Worm (Caenorhabditis elegans) whole organism, late embryonic: Measurements from ENCODE around the gene mpst-3.

Source experiments
- C08G9.2 ChIP-seq: sonication (generic microtip); optimal IDR thresholded peaks from 2 replicates; lab custom pipeline; 2016; ENCODE audit warnings: mild to moderate bottlenecking, missing genetic modification characterization, moderate library complexity, missing compliant biosample characterization
- ahr-1 ChIP-seq: sonication (generic microtip); optimal IDR thresholded peaks from 2 replicates; lab custom pipeline; 2016; ENCODE audit warnings: missing genetic modification characterization, missing compliant biosample characterization
- ama-1 ChIP-seq: fragments of 150-350 bp; optimal IDR thresholded peaks from 2 replicates; lab custom pipeline; 2014
- ceh-14 ChIP-seq: sonication (generic microtip); optimal IDR thresholded peaks from 2 replicates; lab custom pipeline; 2016; ENCODE audit warnings: missing genotype, missing genetic modification characterization, missing compliant biosample characterization
- ceh-18 ChIP-seq: sonication (generic microtip); optimal IDR thresholded peaks from 2 replicates; lab custom pipeline; 2016; ENCODE audit warnings: missing genetic modification characterization, missing compliant biosample characterization
- ceh-19 ChIP-seq: fragments of 200-800 bp; sonication (Bioruptor generic); optimal IDR thresholded peaks from 2 replicates; lab custom pipeline; 2018; ENCODE audit warnings: mild to moderate bottlenecking, missing genetic modification characterization, missing compliant biosample characterization
- ceh-22 ChIP-seq: sonication (generic microtip); optimal IDR thresholded peaks from 2 replicates; lab custom pipeline; 2017; ENCODE audit warnings: missing biosample characterization, missing genetic modification characterization
- ceh-24 ChIP-seq: sonication (generic microtip); optimal IDR thresholded peaks from 2 replicates; lab custom pipeline; 2016; ENCODE audit warnings: mild to moderate bottlenecking, missing genetic modification characterization, missing compliant biosample characterization
- ceh-34 ChIP-seq: sonication (generic microtip); optimal IDR thresholded peaks from 2 replicates; lab custom pipeline; 2016; ENCODE audit warnings: mild to moderate bottlenecking, missing genetic modification characterization, missing compliant biosample characterization
- ceh-48 ChIP-seq: sonication (generic microtip); optimal IDR thresholded peaks from 2 replicates; lab custom pipeline; 2016; ENCODE audit warnings: missing genetic modification characterization, inconsistent platforms, missing compliant biosample characterization
- ceh-6 ChIP-seq: fragments of 200-800 bp; sonication (Bioruptor generic); optimal IDR thresholded peaks from 2 replicates; lab custom pipeline; 2018; ENCODE audit warnings: mild to moderate bottlenecking, missing genetic modification characterization, missing compliant biosample characterization
- ceh-9 ChIP-seq: sonication (generic microtip); optimal IDR thresholded peaks from 2 replicates; lab custom pipeline; 2016; ENCODE audit warnings: mild to moderate bottlenecking, missing genetic modification characterization, inconsistent platforms, missing compliant biosample characterization
- che-1 ChIP-seq: sonication (generic microtip); optimal IDR thresholded peaks from 2 replicates; lab custom pipeline; 2016; ENCODE audit warnings: mild to moderate bottlenecking, missing genetic modification characterization, missing compliant biosample characterization
- dmd-4 ChIP-seq: sonication (generic microtip); optimal IDR thresholded peaks from 2 replicates; lab custom pipeline; 2016; ENCODE audit warnings: borderline replicate concordance, missing genetic modification characterization, missing compliant biosample characterization
- dve-1 ChIP-seq: sonication (generic microtip); optimal IDR thresholded peaks from 2 replicates; lab custom pipeline; 2017; ENCODE audit warnings: antibody characterized with exemption, mild to moderate bottlenecking, missing genetic modification characterization, missing compliant biosample characterization
- elt-2 ChIP-seq: sonication (generic microtip); optimal IDR thresholded peaks from 2 replicates; lab custom pipeline; 2016; ENCODE audit warnings: missing genetic modification reagents, missing genetic modification characterization, missing compliant biosample characterization
- ets-4 ChIP-seq: sonication (generic microtip); optimal IDR thresholded peaks from 2 replicates; lab custom pipeline; 2016; ENCODE audit warnings: missing genetic modification characterization, missing compliant biosample characterization
- eyg-1 ChIP-seq: sonication (generic microtip); optimal IDR thresholded peaks from 2 replicates; lab custom pipeline; 2016; ENCODE audit warnings: missing genotype, missing genetic modification characterization, missing compliant biosample characterization
- fax-1 ChIP-seq: sonication (generic microtip); optimal IDR thresholded peaks from 2 replicates; lab custom pipeline; 2016; ENCODE audit warnings: missing genotype, missing genetic modification characterization, missing compliant biosample characterization
- fkh-10 ChIP-seq: fragments of 150-350 bp; optimal IDR thresholded peaks from 2 replicates; lab custom pipeline; 2014; ENCODE audit warnings: missing biosample characterization, missing genetic modification reagents, missing genetic modification characterization
- fkh-6 ChIP-seq: sonication (generic microtip); optimal IDR thresholded peaks from 2 replicates; lab custom pipeline; 2016; ENCODE audit warnings: missing genetic modification characterization, missing compliant biosample characterization
- gmeb-2 ChIP-seq: sonication (generic microtip); optimal IDR thresholded peaks from 2 replicates; lab custom pipeline; 2016; ENCODE audit warnings: missing genetic modification characterization, inconsistent platforms, missing compliant biosample characterization
- hlh-13 ChIP-seq: fragments of 200-800 bp; sonication (Bioruptor generic); optimal IDR thresholded peaks from 2 replicates; lab custom pipeline; 2018; ENCODE audit warnings: mild to moderate bottlenecking, missing genetic modification characterization, missing compliant biosample characterization
- lin-11 ChIP-seq: fragments of 200-800 bp; sonication (Bioruptor generic); optimal IDR thresholded peaks from 2 replicates; lab custom pipeline; 2018; ENCODE audit warnings: mild to moderate bottlenecking, missing genetic modification characterization, missing compliant biosample characterization
- madf-2 ChIP-seq: sonication (generic microtip); optimal IDR thresholded peaks from 2 replicates; lab custom pipeline; 2017; ENCODE audit warnings: missing genetic modification characterization, missing compliant biosample characterization
- nhr-232 ChIP-seq: sonication (generic microtip); optimal IDR thresholded peaks from 2 replicates; lab custom pipeline; 2016; ENCODE audit warnings: missing genetic modification characterization, missing compliant biosample characterization
- pat-9 ChIP-seq: fragments of 200-800 bp; sonication (Bioruptor generic); optimal IDR thresholded peaks from 2 replicates; lab custom pipeline; 2018; ENCODE audit warnings: mild to moderate bottlenecking, missing genetic modification characterization, moderate library complexity, missing compliant biosample characterization
- pax-1 ChIP-seq: fragments of 150-350 bp; optimal IDR thresholded peaks from 2 replicates; lab custom pipeline; 2014; ENCODE audit warnings: missing biosample characterization, missing genetic modification characterization
- pha-4 ChIP-seq: fragments of 150-350 bp; optimal IDR thresholded peaks from 2 replicates; lab custom pipeline; 2018; ENCODE audit warnings: missing biosample characterization, missing genetic modification reagents, missing genetic modification characterization
- pqm-1 ChIP-seq: sonication (generic microtip); optimal IDR thresholded peaks from 2 replicates; lab custom pipeline; 2016; ENCODE audit warnings: missing genetic modification characterization, missing compliant biosample characterization
- syd-9 ChIP-seq: sonication (generic microtip); optimal IDR thresholded peaks from 2 replicates; lab custom pipeline; 2016; ENCODE audit warnings: mild to moderate bottlenecking, missing genetic modification characterization, moderate library complexity, missing compliant biosample characterization
- tbx-2 ChIP-seq: sonication (generic microtip); optimal IDR thresholded peaks from 2 replicates; lab custom pipeline; 2016; ENCODE audit warnings: missing genetic modification characterization, missing compliant biosample characterization
- tbx-7 ChIP-seq: sonication (generic microtip); optimal IDR thresholded peaks from 2 replicates; lab custom pipeline; 2016; ENCODE audit warnings: missing genotype, missing genetic modification characterization, missing compliant biosample characterization
- ttx-3 ChIP-seq: sonication (generic microtip); optimal IDR thresholded peaks from 2 replicates; lab custom pipeline; 2016; ENCODE audit warnings: missing genetic modification reagents, missing genetic modification characterization, missing compliant biosample characterization
- unc-42 ChIP-seq: sonication (generic microtip); optimal IDR thresholded peaks from 2 replicates; lab custom pipeline; 2016; ENCODE audit warnings: missing genotype, missing genetic modification characterization, missing compliant biosample characterization
- unc-55 ChIP-seq: sonication (generic microtip); optimal IDR thresholded peaks from 2 replicates; lab custom pipeline; 2017; ENCODE audit warnings: missing biosample characterization, missing genetic modification reagents, missing genetic modification characterization
- unc-86 ChIP-seq: sonication (generic microtip); optimal IDR thresholded peaks from 2 replicates; lab custom pipeline; 2016; ENCODE audit warnings: missing genetic modification characterization, missing compliant biosample characterization
- zip-5 ChIP-seq: sonication (generic microtip); optimal IDR thresholded peaks from 2 replicates; lab custom pipeline; 2016; ENCODE audit warnings: missing genetic modification characterization, missing compliant biosample characterization

Gene mpst-3

DNA sequence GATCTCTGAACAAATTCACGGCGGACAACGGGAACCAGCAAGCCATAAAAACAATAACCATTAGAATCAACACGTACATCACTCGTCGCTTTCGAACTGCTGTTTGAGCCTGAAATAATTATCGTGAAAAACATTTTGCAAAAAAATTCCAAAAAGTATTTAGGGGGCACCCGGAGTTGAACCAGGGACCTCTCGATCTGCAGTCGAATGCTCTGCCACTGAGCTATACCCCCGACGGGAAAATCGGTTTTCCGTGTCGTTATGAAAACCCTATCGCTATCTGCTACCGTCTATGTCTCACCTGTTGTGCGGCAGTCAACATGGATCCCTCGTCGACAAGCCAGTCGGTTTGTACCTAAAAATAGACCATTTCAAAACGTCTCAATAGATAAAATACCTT is 39.8 kb upstream of the mpst-3 start (continued):
- TF ChIP-seq elt-2 (tag; lab: Kevin White, UChicago): peak; percentile 33
- TF ChIP-seq fax-1 (tag; lab: Kevin White, UChicago): peak; percentile 23
- TF ChIP-seq gmeb-2 (tag; lab: Kevin White, UChicago): peak; percentile 44

DNA sequence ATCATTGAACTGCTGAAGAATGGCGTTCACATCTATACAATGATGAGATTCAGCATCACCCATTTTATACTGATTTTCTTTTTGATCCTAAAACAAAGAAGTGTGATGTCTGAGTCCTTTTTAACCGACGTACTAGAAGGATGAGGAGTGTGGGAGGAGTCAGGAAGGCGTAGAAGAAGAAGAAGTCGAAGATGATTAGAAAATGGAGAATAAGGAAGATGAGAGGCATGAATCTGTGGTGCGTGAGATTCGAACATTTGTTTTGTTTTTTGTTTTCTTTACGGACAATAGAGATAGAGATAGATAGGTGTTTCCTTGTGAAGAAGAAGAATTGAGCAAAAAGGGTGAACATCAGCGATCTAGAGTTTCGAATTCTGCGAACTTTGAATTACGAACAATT is 36.9 kb upstream of the mpst-3 start, which contains the start of gene npr-13:
Gene npr-13, minus strand, starts transcription at position 101 of the 400 bp plus-strand sequence.
- no peak for TF ChIP-seq unc-86 (tag; lab: Kevin White, UChicago)
- no peak for TF ChIP-seq syd-9 (tag; lab: Kevin White, UChicago)
- no peak for TF ChIP-seq ceh-6 (GFP tag; lab: Kevin White, UChicago)
- TF ChIP-seq ceh-19: no peak
- TF ChIP-seq nhr-232 (tag; lab: Kevin White, UChicago): no peak
- TF ChIP-seq ceh-34 (tag; lab: Kevin White, UChicago): no peak
- TF ChIP-seq zip-5 (tag; lab: Kevin White, UChicago): no peak
- no peak for TF ChIP-seq ceh-22 (tag; lab: Kevin White, UChicago)
- no peak for TF ChIP-seq ceh-14 (tag; lab: Kevin White, UChicago)
- no peak for TF ChIP-seq che-1 (tag; lab: Kevin White, UChicago)
- TF ChIP-seq fkh-6 (tag; lab: Kevin White, UChicago): no peak
- TF ChIP-seq elt-2 (tag; lab: Kevin White, UChicago): no peak
- no peak for TF ChIP-seq tbx-2
- TF ChIP-seq ceh-48 (tag; lab: Kevin White, UChicago): no peak
- no peak for TF ChIP-seq fax-1 (tag; lab: Kevin White, UChicago)
- TF ChIP-seq gmeb-2 (tag; lab: Kevin White, UChicago): no peak
- TF ChIP-seq, all 69 proteins: peak for 0

DNA sequence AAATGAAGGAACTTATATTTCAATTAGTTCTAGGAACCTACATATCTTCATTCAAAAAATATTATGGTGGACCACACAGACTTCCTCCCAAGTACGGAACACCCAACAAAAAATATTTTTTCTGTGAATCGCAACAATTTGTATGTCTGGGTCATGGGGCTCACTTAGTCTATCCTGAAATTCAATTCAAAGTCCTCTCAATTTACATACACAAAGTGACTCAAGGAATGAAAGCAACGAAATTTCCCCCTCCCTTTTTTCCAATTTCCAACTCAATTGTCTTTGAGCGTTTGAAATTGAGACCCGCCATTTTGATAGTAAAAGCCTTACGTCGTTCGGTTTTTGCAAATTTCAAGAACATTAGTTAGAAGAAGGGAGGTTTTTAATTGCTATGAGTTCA is 36.1 kb upstream of the mpst-3 start:
- peak; percentile 46 for TF ChIP-seq unc-42 (tag; lab: Kevin White, UChicago)
- no peak for TF ChIP-seq ttx-3

DNA sequence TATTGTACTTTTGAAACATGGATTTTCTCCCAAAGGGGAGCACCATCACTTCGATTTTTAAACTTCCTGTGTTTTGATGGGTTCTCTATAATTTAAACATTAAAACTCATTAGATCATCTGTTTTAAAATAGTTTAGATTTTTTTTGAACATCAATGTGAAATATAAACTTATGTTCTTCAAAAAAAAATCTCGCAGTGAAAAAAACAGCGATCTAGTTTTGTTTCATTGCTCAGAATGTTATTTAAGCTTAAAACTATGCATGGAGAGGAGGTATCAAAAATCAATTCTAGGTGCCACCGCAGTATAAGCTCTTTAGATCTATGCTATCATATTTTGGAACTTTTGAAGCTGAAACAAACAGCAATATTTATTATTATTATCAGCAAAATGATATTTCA is 27.3 kb upstream of the mpst-3 start, which contains the start of gene gcy-14:
Gene gcy-14, minus strand, starts transcription at position 101 of the 400 bp plus-strand sequence.
- TF ChIP-seq pha-4 (tag; lab: Kevin White, UChicago) (no peak), C08G9.2 (tag; lab: Kevin White, UChicago) (no peak), nhr-232 (tag; lab: Kevin White, UChicago) (no peak), lin-11 (no peak), fkh-10 (GFP tag; lab: Kevin White, UChicago) (no peak), tbx-7 (no peak), ama-1 (lab: Kevin White, UChicago) (no peak), ceh-22 (tag; lab: Kevin White, UChicago) (no peak)

DNA sequence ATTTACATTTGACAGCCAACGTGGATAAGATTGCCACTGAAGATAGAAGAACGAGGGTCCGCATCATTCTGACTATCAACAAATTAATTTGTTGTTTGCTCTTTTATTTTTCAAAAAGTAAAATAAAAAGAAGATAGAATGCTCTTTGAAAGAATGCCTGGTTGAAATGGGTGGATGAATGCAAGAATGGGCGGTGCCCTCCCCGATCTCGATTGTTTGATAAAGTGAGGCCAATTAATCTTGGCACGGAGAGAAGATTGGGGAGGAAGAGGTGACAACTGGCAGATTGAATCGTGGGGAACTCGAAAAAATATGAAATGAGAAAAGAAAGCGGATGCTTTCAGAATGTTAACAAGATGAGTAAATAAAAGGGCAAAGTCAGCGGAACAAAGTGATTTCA is 24.1 kb upstream of the mpst-3 start, which contains the start of gene ZC412.3:
Gene ZC412.3, minus strand, starts transcription at position 183 of the 400 bp plus-strand sequence.
- TF ChIP-seq pax-1 (tag; lab: Kevin White, UChicago) (no peak), ceh-24 (tag; lab: Kevin White, UChicago) (no peak), ceh-19 (no peak), tbx-7 (no peak), dve-1 (no peak), elt-2 (tag; lab: Kevin White, UChicago) (no peak), unc-55 (GFP tag; lab: Kevin White, UChicago) (peak; percentile 10), ama-1 (lab: Kevin White, UChicago) (no peak), ceh-18 (peak; percentile 56), ceh-9 (tag; lab: Kevin White, UChicago) (no peak), eyg-1 (tag; lab: Kevin White, UChicago) (no peak), tbx-2 (no peak)
- TF ChIP-seq, all 69 proteins: peak for 2

DNA sequence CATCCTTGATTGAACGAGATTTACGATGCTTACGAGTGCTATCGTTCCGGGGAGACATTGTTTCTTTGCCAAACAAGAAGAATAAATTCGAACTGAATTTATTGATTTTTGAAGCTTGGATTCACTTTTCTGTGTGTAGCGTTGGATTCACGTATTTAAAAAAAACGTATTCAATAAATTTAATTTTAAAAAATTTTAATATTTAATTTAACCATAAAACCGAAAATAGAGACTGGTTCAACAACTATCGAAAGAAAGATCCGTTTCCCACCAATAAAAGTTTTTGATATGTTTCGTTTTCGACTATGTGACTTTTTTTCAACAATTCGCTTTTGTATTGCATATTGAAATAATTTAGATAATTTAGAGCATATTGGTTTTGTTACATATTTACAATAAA is 20.1 kb upstream of the mpst-3 start, which contains the start of gene ZC412.5:
Gene ZC412.5, minus strand, starts transcription at position 101 of the 400 bp plus-strand sequence.
- TF ChIP-seq hlh-13 (no peak), zip-5 (tag; lab: Kevin White, UChicago) (no peak), pat-9 (tag; lab: Kevin White, UChicago) (no peak), ets-4 (tag; lab: Kevin White, UChicago) (no peak), nhr-232 (tag; lab: Kevin White, UChicago) (no peak), ceh-9 (tag; lab: Kevin White, UChicago) (no peak), eyg-1 (tag; lab: Kevin White, UChicago) (no peak), madf-2 (tag; lab: Kevin White, UChicago) (no peak), fax-1 (tag; lab: Kevin White, UChicago) (no peak), pqm-1 (tag; lab: Kevin White, UChicago) (no peak), dve-1 (no peak), dmd-4 (tag; lab: Kevin White, UChicago) (no peak), ahr-1 (tag; lab: Kevin White, UChicago) (no peak)
